Fruit fly (Drosophila melanogaster) whole organism, pupa: ENCODE measurements around the gene CG15382.

Source experiments
- CG10348 ChIP-seq: fragments of 200-800 bp; sonication (Bioruptor generic); IDR thresholded peaks from 2 replicates; pipeline ENCODE4 v1.3.6; 2022; ENCODE audit warnings: missing biosample characterization, missing genetic modification characterization
- CG12605 ChIP-seq: fragments of 200-800 bp; sonication (Bioruptor generic); IDR thresholded peaks from 2 replicates; pipeline ENCODE4 v1.3.6; 2022; ENCODE audit warnings: missing biosample characterization, missing genetic modification characterization
- CG13204 ChIP-seq: fragments of 200-800 bp; sonication (Bioruptor generic); optimal IDR thresholded peaks from 2 replicates; lab custom pipeline; 2018; ENCODE audit warnings: missing biosample characterization, mild to moderate bottlenecking, missing genetic modification characterization, moderate library complexity
- CG14655 ChIP-seq: fragments of 200-800 bp; sonication (Bioruptor generic); optimal IDR thresholded peaks from 3 replicates; lab custom pipeline; 2017; ENCODE audit warnings: mild to moderate bottlenecking, missing biosample characterization, missing genetic modification reagents, missing genetic modification characterization
- CG15710 ChIP-seq: fragments of 200-800 bp; sonication (Bioruptor generic); optimal IDR thresholded peaks from 2 replicates; lab custom pipeline; 2018; ENCODE audit warnings: missing biosample characterization, mild to moderate bottlenecking, missing genetic modification characterization, moderate library complexity
- CG17806 ChIP-seq: fragments of 200-800 bp; sonication (Bioruptor generic); optimal IDR thresholded peaks from 2 replicates; lab custom pipeline; 2018; ENCODE audit warnings: missing biosample characterization, mild to moderate bottlenecking, missing genetic modification characterization, moderate library complexity
- CG32121 ChIP-seq: fragments of 200-800 bp; sonication (Bioruptor generic); IDR thresholded peaks from 2 replicates; pipeline ENCODE4 v1.3.6; 2022; ENCODE audit warnings: missing biosample characterization, missing genetic modification characterization
- CG34367 ChIP-seq: fragments of 200-800 bp; sonication (Bioruptor generic); optimal IDR thresholded peaks from 2 replicates; lab custom pipeline; 2018; ENCODE audit warnings: missing biosample characterization, mild to moderate bottlenecking, missing genetic modification characterization
- CG4496 ChIP-seq: fragments of 200-800 bp; sonication (Bioruptor generic); IDR thresholded peaks from 3 replicates; pipeline ENCODE4 v1.3.6; 2022; ENCODE audit warnings: missing biosample characterization, missing genetic modification characterization
- CG8159 ChIP-seq: fragments of 200-800 bp; sonication (Bioruptor generic); optimal IDR thresholded peaks from 3 replicates; lab custom pipeline; 2018; ENCODE audit warnings: missing biosample characterization, mild to moderate bottlenecking, missing genetic modification characterization, moderate library complexity
- CG8301 ChIP-seq: fragments of 200-800 bp; sonication (Bioruptor generic); optimal IDR thresholded peaks from 2 replicates; lab custom pipeline; 2018; ENCODE audit warnings: missing biosample characterization, mild to moderate bottlenecking, missing genetic modification characterization
- CG9948 ChIP-seq: fragments of 200-800 bp; sonication (Bioruptor generic); optimal IDR thresholded peaks from 2 replicates; lab custom pipeline; 2018; ENCODE audit warnings: missing biosample characterization, mild to moderate bottlenecking, missing genetic modification characterization, moderate library complexity
- D1 ChIP-seq: fragments of 200-800 bp; sonication (Bioruptor generic); optimal IDR thresholded peaks from 2 replicates; lab custom pipeline; 2018; ENCODE audit warnings: missing biosample characterization, mild to moderate bottlenecking, missing genetic modification characterization, moderate library complexity
- EcR ChIP-seq: fragments of 200-800 bp; sonication (Bioruptor generic); optimal IDR thresholded peaks from 3 replicates; lab custom pipeline; 2019; ENCODE audit warnings: missing biosample characterization, missing genetic modification characterization, mild to moderate bottlenecking, moderate library complexity, missing genetic modification reagents
- Ets98B ChIP-seq: fragments of 200-800 bp; sonication (Bioruptor generic); IDR thresholded peaks from 2 replicates; pipeline ENCODE4 v1.3.6; 2022; ENCODE audit warnings: missing biosample characterization, missing genetic modification characterization
- Pif1A ChIP-seq: fragments of 200-800 bp; sonication (Bioruptor generic); optimal IDR thresholded peaks from 3 replicates; lab custom pipeline; 2016; ENCODE audit warnings: missing biosample characterization, missing genetic modification characterization
- Pif1B ChIP-seq: fragments of 200-800 bp; sonication (Bioruptor generic); optimal IDR thresholded peaks from 3 replicates; lab custom pipeline; 2016; ENCODE audit warnings: missing biosample characterization, missing genetic modification characterization
- Snoo ChIP-seq: fragments of 200-800 bp; sonication (Bioruptor generic); optimal IDR thresholded peaks from 3 replicates; lab custom pipeline; 2017; ENCODE audit warnings: missing biosample characterization, mild to moderate bottlenecking, missing genetic modification characterization, inconsistent platforms
- fd96Ca ChIP-seq: fragments of 200-800 bp; sonication (Bioruptor generic); IDR thresholded peaks from 3 replicates; pipeline ENCODE4 v1.3.6; 2022; ENCODE audit warnings: missing biosample characterization, missing genetic modification characterization
- gl ChIP-seq: fragments of 200-800 bp; sonication (Bioruptor generic); optimal IDR thresholded peaks from 2 replicates; lab custom pipeline; 2018; ENCODE audit warnings: missing biosample characterization, mild to moderate bottlenecking, missing genetic modification characterization
- rn ChIP-seq: fragments of 200-800 bp; sonication (Bioruptor generic); IDR thresholded peaks from 2 replicates; pipeline ENCODE4 v1.3.6; 2022; ENCODE audit warnings: missing biosample characterization, missing genetic modification characterization

Gene CG15382

DNA sequence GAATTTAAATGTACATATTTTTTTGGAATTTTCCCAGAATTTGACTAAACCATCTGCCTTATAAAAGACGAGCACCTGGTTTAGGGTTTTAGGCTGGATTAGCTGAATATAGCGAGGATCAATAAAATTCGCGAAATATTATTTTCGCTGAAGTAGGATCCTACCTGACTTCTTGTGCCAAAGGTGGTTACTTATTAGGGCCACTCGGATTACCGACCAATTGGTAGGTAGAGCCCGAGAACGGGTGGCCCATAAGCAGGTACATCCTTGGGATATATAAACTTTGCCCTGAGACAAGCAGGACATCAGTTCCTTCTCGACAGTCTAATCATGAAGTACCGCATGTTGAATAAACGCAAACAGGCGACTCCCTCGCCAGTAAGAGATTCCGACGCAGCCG lies at the start of gene CG15382:
Gene CG15382, plus strand, starts transcription at position 301 of the 400 bp plus-strand sequence.
- no peak for TF ChIP-seq D1 (tag; lab: Kevin White, UChicago)
- TF ChIP-seq CG32121 (GFP tag; lab: Robert Waterston, UW) = no peak
- TF ChIP-seq CG14655 (GFP tag; lab: Kevin White, UChicago) = no peak
- TF ChIP-seq rn (GFP tag; lab: Robert Waterston, UW) = no peak
- no peak for TF ChIP-seq CG13204 (GFP tag; lab: Kevin White, UChicago)
- no peak for TF ChIP-seq CG8301
- no peak for TF ChIP-seq CG12605
- TF ChIP-seq CG10348 (GFP tag; lab: Robert Waterston, UW) = no peak
- TF ChIP-seq CG17806 (tag; lab: Kevin White, UChicago) = no peak
- TF ChIP-seq CG8159 (tag; lab: Kevin White, UChicago) = no peak
- TF ChIP-seq fd96Ca = no peak
- TF ChIP-seq Snoo (tag; lab: Kevin White, UChicago) = no peak
- no peak for TF ChIP-seq Pif1A
- TF ChIP-seq EcR (GFP tag; lab: Kevin White, UChicago) = no peak
- TF ChIP-seq CG4496 (GFP tag; lab: Robert Waterston, UW) = no peak

- no peak for TF ChIP-seq Pif1A
Measured at dm6 chr2L:2109746-2110145, 45.8 kb upstream of the CG15382 start, which contains the start of gene dpr3. TSS of gene dpr3 (minus strand) at chr2L:2109878.

DNA sequence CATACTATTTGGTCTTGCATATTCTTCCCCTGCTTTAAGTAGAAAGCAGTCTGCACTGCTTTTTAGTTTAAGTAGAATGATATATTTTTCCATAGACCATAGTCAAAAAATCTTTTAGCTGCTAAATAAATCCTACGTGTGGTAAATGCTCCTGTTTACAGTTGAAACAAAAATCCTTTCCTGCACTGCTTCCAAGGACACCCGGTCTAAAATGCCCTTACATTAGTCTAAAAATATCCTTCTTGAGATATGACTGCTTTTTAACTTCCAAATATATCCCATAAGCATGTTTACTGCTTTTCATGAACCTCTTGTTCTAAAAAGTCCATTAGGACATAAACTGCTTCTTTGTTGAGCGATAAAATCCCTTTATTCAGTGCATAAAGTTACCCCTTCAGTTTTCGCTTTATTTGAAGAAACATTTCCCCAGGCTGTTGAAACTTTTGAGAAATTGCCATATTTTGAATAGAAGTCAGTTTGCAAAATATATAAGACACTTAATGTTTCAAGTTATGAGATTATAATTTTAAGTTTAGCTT lies 45.1 kb upstream of the CG15382 start:
- no peak for TF ChIP-seq fd96Ca
- TF ChIP-seq gl (tag; lab: Kevin White, UChicago) = no peak
- TF ChIP-seq CG32121 (GFP tag; lab: Robert Waterston, UW) = no peak
- TF ChIP-seq Pif1A = no peak
- no peak for TF ChIP-seq CG17806 (tag; lab: Kevin White, UChicago)
- TF ChIP-seq CG4496 (GFP tag; lab: Robert Waterston, UW) = no peak
- no peak for TF ChIP-seq Snoo (tag; lab: Kevin White, UChicago)
- no peak for TF ChIP-seq CG14655 (GFP tag; lab: Kevin White, UChicago)
- TF ChIP-seq CG13204 (GFP tag; lab: Kevin White, UChicago) = no peak
- TF ChIP-seq rn (GFP tag; lab: Robert Waterston, UW) = no peak
- no peak for TF ChIP-seq CG9948 (tag; lab: Kevin White, UChicago)
- TF ChIP-seq CG15710 (tag; lab: Kevin White, UChicago) = no peak
- no peak for TF ChIP-seq CG34367
- no peak for TF ChIP-seq Ets98B
- TF ChIP-seq Pif1B = no peak
- no peak for TF ChIP-seq D1 (tag; lab: Kevin White, UChicago)

- TF ChIP-seq CG12605 (no peak), gl (tag; lab: Kevin White, UChicago) (no peak), CG32121 (GFP tag; lab: Robert Waterston, UW) (no peak), Pif1B (no peak), CG34367 (no peak), CG15710 (tag; lab: Kevin White, UChicago) (no peak), EcR (GFP tag; lab: Kevin White, UChicago) (no peak), CG9948 (tag; lab: Kevin White, UChicago) (no peak), Snoo (tag; lab: Kevin White, UChicago) (no peak), Pif1A (no peak)
- TF ChIP-seq, all 21 proteins: peak for 0
Measured at dm6 chr2L:2129137-2129536, 26.4 kb upstream of the CG15382 start, which contains the start of gene CG4259. TSS of gene CG4259 (minus strand) at chr2L:2129237.

- TF ChIP-seq Pif1A (peak; percentile 96), CG9948 (tag; lab: Kevin White, UChicago) (peak; percentile 97), gl (tag; lab: Kevin White, UChicago) (peak; percentile 84), CG15710 (tag; lab: Kevin White, UChicago) (peak; percentile 97), rn (GFP tag; lab: Robert Waterston, UW) (peak; percentile 85), CG8301 (peak; percentile 97), CG14655 (GFP tag; lab: Kevin White, UChicago) (peak; percentile 98), Ets98B (peak; percentile 95), CG10348 (GFP tag; lab: Robert Waterston, UW) (peak; percentile 83), Snoo (tag; lab: Kevin White, UChicago) (peak; percentile 97), CG12605 (peak; percentile 83), CG13204 (GFP tag; lab: Kevin White, UChicago) (peak; percentile 93), D1 (tag; lab: Kevin White, UChicago) (peak; percentile 77), Pif1B (peak; percentile 98), CG32121 (GFP tag; lab: Robert Waterston, UW) (peak; percentile 98), fd96Ca (peak; percentile 97), CG34367 (peak; percentile 94), CG8159 (tag; lab: Kevin White, UChicago) (peak; percentile 98), CG17806 (tag; lab: Kevin White, UChicago) (peak; percentile 96), EcR (GFP tag; lab: Kevin White, UChicago) (peak; percentile 97), CG4496 (GFP tag; lab: Robert Waterston, UW) (peak; percentile 94)
Measured at dm6 chr2L:2130157-2130987, 25.2 kb upstream of the CG15382 start, which contains the start of gene Glyp. TSS of gene Glyp (plus strand) at chr2L:2130813.
